Worm (Caenorhabditis elegans) whole organism, L1 larva: ENCODE results near the gene F21D5.3.

Experiments used
- ces-1 ChIP-seq: fragments of 150-350 bp; optimal IDR thresholded peaks from 2 replicates; lab custom pipeline; 2014; ENCODE audit warnings: missing biosample characterization, missing genetic modification reagents, missing genetic modification characterization
- efl-1 ChIP-seq, 4 experiments: fragments of 150-350 bp; optimal IDR thresholded peaks in 3 of 4; peaks in 1 of 4; 1 replicate in 1 of 4; 2 replicates in 3 of 4; lab custom pipeline; 2014; ENCODE audit warnings: missing biosample characterization in 2 of 4, missing genetic modification characterization in 2 of 4, missing genetic modification reagents in 2 of 4
- elt-3 ChIP-seq, 6 experiments: fragments of 150-350 bp in 1 of 6; sonication (generic microtip); optimal IDR thresholded peaks; 2 replicates each; lab custom pipeline; 2017 to 2018; ENCODE audit warnings: missing biosample characterization in 6 of 6, missing genetic modification characterization in 6 of 6, inconsistent platforms in 1 of 6
- fos-1 ChIP-seq: fragments of 150-350 bp; optimal IDR thresholded peaks from 2 replicates; lab custom pipeline; 2014; ENCODE audit warnings: missing biosample characterization, missing genetic modification characterization
- isw-1 ChIP-seq: fragments of 200-800 bp; sonication (Bioruptor generic); IDR thresholded peaks from 2 replicates; pipeline ENCODE4 v1.3.6; 2022; ENCODE audit warnings: missing genetic modification characterization, missing compliant biosample characterization
- lin-39 ChIP-seq: fragments of 150-350 bp; optimal IDR thresholded peaks from 2 replicates; lab custom pipeline; 2014; ENCODE audit warnings: missing biosample characterization, missing genetic modification reagents, missing genetic modification characterization
- snpc-4 ChIP-seq: fragments of 150-350 bp; optimal IDR thresholded peaks from 2 replicates; lab custom pipeline; 2014; ENCODE audit warnings: missing biosample characterization, missing genetic modification characterization
- sptf-1 ChIP-seq: fragments of 150-350 bp; optimal IDR thresholded peaks from 2 replicates; lab custom pipeline; 2014; ENCODE audit warnings: missing biosample characterization, missing genetic modification characterization
- tlp-1 ChIP-seq: fragments of 150-350 bp; optimal IDR thresholded peaks from 2 replicates; lab custom pipeline; 2014; ENCODE audit warnings: missing biosample characterization, missing genetic modification characterization

- TF ChIP-seq ces-1 (GFP tag; lab: Kevin White, UChicago) (no peak), lin-39 (tag; lab: Kevin White, UChicago) (no peak), sptf-1 (no peak), fos-1 (tag; lab: Kevin White, UChicago) (no peak), efl-1 (optimal IDR thresholded peaks at IDR 0.05; lab: Kevin White, UChicago) (no peak), efl-1 (GFP tag; optimal IDR thresholded peaks at IDR 0.05 in 1 of 2; lab: Kevin White, UChicago) (no peak), snpc-4 (tag; lab: Kevin White, UChicago) (no peak), elt-3 (tag; optimal IDR thresholded peaks at IDR 0.05; lab: Kevin White, UChicago) (no peak), isw-1 (GFP tag; lab: Robert Waterston, UW) (no peak), tlp-1 (tag; lab: Kevin White, UChicago) (no peak)
Observed at ce11 chrIV:8784855-8785327, 54.3 kb downstream of the F21D5.3 start, which contains the start of gene C33D9.13.
